Fruit fly (Drosophila melanogaster) whole organism: ENCODE measurements around the gene betaGlu.

Experiments used
- CG8478 ChIP-seq: fragments of >200 bp; optimal IDR thresholded peaks from 2 replicates; lab custom pipeline; 2018; ENCODE audit warnings: inconsistent platforms
- Dll ChIP-seq: fragments of >200 bp; optimal IDR thresholded peaks from 2 replicates; lab custom pipeline; 2017
- EcR ChIP-seq, 2 experiments: fragments of >200 bp; optimal IDR thresholded peaks; 2 replicates each; lab custom pipeline; 2017; ENCODE audit warnings: missing biosample characterization in 2 of 2, missing genetic modification characterization in 2 of 2, missing genetic modification reagents in 2 of 2
- pan ChIP-seq: fragments of >200 bp; optimal IDR thresholded peaks from 2 replicates; lab custom pipeline; 2017
- psq ChIP-seq: fragments of >200 bp; optimal IDR thresholded peaks from 2 replicates; lab custom pipeline; 2017
- usp ChIP-seq: fragments of >200 bp; optimal IDR thresholded peaks from 2 replicates; lab custom pipeline; 2017; ENCODE audit warnings: missing biosample characterization, missing genetic modification characterization, mixed read lengths

Gene betaGlu

dm6 chr3R:31771790-31772576 lies at the start of gene betaGlu, which contains the start of gene sip3:
betaGlu (minus strand) TSS chr3R:31771848.
sip3 (plus strand) TSS chr3R:31772219.
- TF ChIP-seq usp (GFP tag; lab: Kevin White, UChicago) (no peak), pan (lab: Kevin White, UChicago) (no peak), psq (lab: Kevin White, UChicago) (no peak), Dll (lab: Kevin White, UChicago) (no peak), EcR (GFP tag; optimal IDR thresholded peaks at IDR 0.05; lab: Kevin White, UChicago) (no peak), CG8478 (lab: Kevin White, UChicago) (no peak)

dm6 chr3R:31812976-31813298 lies 41.3 kb upstream of the betaGlu start:
- no peak for TF ChIP-seq psq (lab: Kevin White, UChicago)
- no peak for TF ChIP-seq usp (GFP tag; lab: Kevin White, UChicago)
- no peak for TF ChIP-seq pan (lab: Kevin White, UChicago)
- no peak for TF ChIP-seq EcR (GFP tag; optimal IDR thresholded peaks at IDR 0.05; lab: Kevin White, UChicago)
- TF ChIP-seq CG8478 (lab: Kevin White, UChicago), result no peak
- TF ChIP-seq Dll (lab: Kevin White, UChicago), result no peak

dm6 chr3R:31812117-31812975 lies 40.7 kb upstream of the betaGlu start, which contains the start of the genes FeCH and RhoGAP100F:
FeCH (minus strand) TSS chr3R:31812296.
RhoGAP100F (plus strand) TSS chr3R:31812609.
- TF ChIP-seq pan (lab: Kevin White, UChicago), result no peak
- TF ChIP-seq CG8478 (lab: Kevin White, UChicago), result no peak
- no peak for TF ChIP-seq usp (GFP tag; lab: Kevin White, UChicago)
- no peak for TF ChIP-seq EcR (GFP tag; optimal IDR thresholded peaks at IDR 0.05; lab: Kevin White, UChicago)
- no peak for TF ChIP-seq psq (lab: Kevin White, UChicago)
- TF ChIP-seq Dll (lab: Kevin White, UChicago), result no peak

dm6 chr3R:31810073-31810530 lies 38.5 kb upstream of the betaGlu start, which contains the start of gene Rift:
Rift (minus strand) TSS chr3R:31810186.
- TF ChIP-seq psq (lab: Kevin White, UChicago) (no peak), Dll (lab: Kevin White, UChicago) (no peak), usp (GFP tag; lab: Kevin White, UChicago) (no peak), pan (lab: Kevin White, UChicago) (no peak), EcR (GFP tag; optimal IDR thresholded peaks at IDR 0.05; lab: Kevin White, UChicago) (no peak)

dm6 chr3R:31809622-31810021 lies 38.0 kb upstream of the betaGlu start:
- no peak for TF ChIP-seq pan (lab: Kevin White, UChicago)
- TF ChIP-seq usp (GFP tag; lab: Kevin White, UChicago), result no peak
- TF ChIP-seq CG8478 (lab: Kevin White, UChicago), result no peak
- TF ChIP-seq Dll (lab: Kevin White, UChicago), result peak; percentile 9
- TF ChIP-seq psq (lab: Kevin White, UChicago), result no peak
- TF ChIP-seq EcR (GFP tag; optimal IDR thresholded peaks at IDR 0.05; lab: Kevin White, UChicago), result no peak

dm6 chr3R:31808571-31808970 lies 36.9 kb upstream of the betaGlu start:
- TF ChIP-seq pan (lab: Kevin White, UChicago), result no peak
- TF ChIP-seq EcR (GFP tag; optimal IDR thresholded peaks at IDR 0.05; lab: Kevin White, UChicago), result no peak
- no peak for TF ChIP-seq Dll (lab: Kevin White, UChicago)
- TF ChIP-seq CG8478 (lab: Kevin White, UChicago), result no peak

- TF ChIP-seq EcR (GFP tag; optimal IDR thresholded peaks at IDR 0.05; lab: Kevin White, UChicago), result no peak
- no peak for TF ChIP-seq pan (lab: Kevin White, UChicago)
- TF ChIP-seq psq (lab: Kevin White, UChicago), result no peak
- TF ChIP-seq Dll (lab: Kevin White, UChicago), result no peak
- TF ChIP-seq usp (GFP tag; lab: Kevin White, UChicago), result no peak
- TF ChIP-seq CG8478 (lab: Kevin White, UChicago), result no peak
Observed at dm6 chr3R:31805228-31805738, 33.6 kb upstream of the betaGlu start, which contains the start of the genes CG42233 and CG1971. CG42233 (minus strand) TSS chr3R:31805278. CG1971 (plus strand) TSS chr3R:31805468.

dm6 chr3R:31800663-31801062 lies 29.0 kb upstream of the betaGlu start, which contains the start of gene Ir100a:
Ir100a (plus strand) TSS chr3R:31800963.
- TF ChIP-seq Dll (lab: Kevin White, UChicago), result no peak
- no peak for TF ChIP-seq EcR (GFP tag; optimal IDR thresholded peaks at IDR 0.05; lab: Kevin White, UChicago)
- TF ChIP-seq pan (lab: Kevin White, UChicago), result no peak
- TF ChIP-seq usp (GFP tag; lab: Kevin White, UChicago), result no peak
- no peak for TF ChIP-seq CG8478 (lab: Kevin White, UChicago)
- no peak for TF ChIP-seq psq (lab: Kevin White, UChicago)

- TF ChIP-seq pan (lab: Kevin White, UChicago) (no peak), Dll (lab: Kevin White, UChicago) (no peak), psq (lab: Kevin White, UChicago) (no peak), EcR (GFP tag; optimal IDR thresholded peaks at IDR 0.05; lab: Kevin White, UChicago) (no peak), CG8478 (lab: Kevin White, UChicago) (no peak), usp (GFP tag; lab: Kevin White, UChicago) (no peak)
Observed at dm6 chr3R:31794457-31794856, 22.8 kb upstream of the betaGlu start.

- TF ChIP-seq Dll (lab: Kevin White, UChicago) (no peak), usp (GFP tag; lab: Kevin White, UChicago) (no peak), psq (lab: Kevin White, UChicago) (no peak), EcR (GFP tag; optimal IDR thresholded peaks at IDR 0.05; lab: Kevin White, UChicago) (no peak), CG8478 (lab: Kevin White, UChicago) (no peak), pan (lab: Kevin White, UChicago) (no peak)
Observed at dm6 chr3R:31793664-31794417, 22.2 kb upstream of the betaGlu start, which contains the start of the genes Mccc1 and Acf. Mccc1 (minus strand) TSS chr3R:31793907. Acf (plus strand) TSS chr3R:31793981.
